Worm (Caenorhabditis elegans) whole organism, L4/young adult: ENCODE data around the gene pafo-1.

ENCODE experiments used
- W03F9.2 ChIP-seq: fragments of 150-350 bp; optimal IDR thresholded peaks from 2 replicates; lab custom pipeline; 2014; ENCODE audit warnings: missing biosample characterization, missing genetic modification characterization
- dao-5 ChIP-seq: sonication (generic microtip); optimal IDR thresholded peaks from 2 replicates; lab custom pipeline; 2016; ENCODE audit warnings: missing genotype, missing genetic modification characterization, moderate library complexity, missing compliant biosample characterization

ce11 chrV:11545227-11545626 lies 23.7 kb downstream of the pafo-1 start, which contains the start of gene F38B7.10:
- no peak for TF ChIP-seq dao-5 (tag; lab: Kevin White, UChicago)
- no peak for TF ChIP-seq W03F9.2 (tag; lab: Kevin White, UChicago)
